Fruit fly (Drosophila melanogaster): Measurements from ENCODE around the gene Ilp8.

Ilp8 gene

dm6 chr3L:16986062-16987013 lies 45.5 kb downstream of the Ilp8 start (continued):
- TF ChIP-seq CG14667 (GFP tag; IDR thresholded peaks at IDR 0.05): peak; percentile 31; the same call in 1 of the 2 replicates
- TF ChIP-seq ssp (GFP tag; IDR thresholded peaks at IDR 0.05): no peak
- peak; percentile 49 for TF ChIP-seq CG12942 (GFP tag; optimal IDR thresholded peaks at IDR 0.05)
- TF ChIP-seq B-H1 (GFP tag; IDR thresholded peaks at IDR 0.05): 0 out of 3 replicates have a peak, but pooled peaks have one; percentile 22
- TF ChIP-seq da (GFP tag; optimal IDR thresholded peaks at IDR 0.05): no peak
- TF ChIP-seq Hmx (GFP tag; optimal IDR thresholded peaks at IDR 0.05): no peak
- TF ChIP-seq slbo (GFP tag; IDR thresholded peaks at IDR 0.05): peak; percentile 67
- no peak; the same call in 2 of the 3 replicates for TF ChIP-seq otp (GFP tag; IDR thresholded peaks at IDR 0.05)
- TF ChIP-seq CG8944 (GFP tag; optimal IDR thresholded peaks at IDR 0.05): peak; percentile 1
- TF ChIP-seq CG13624 (GFP tag; optimal IDR thresholded peaks at IDR 0.05): peak; percentile 38
- no peak for TF ChIP-seq inv (GFP tag; IDR thresholded peaks at IDR 0.05; ENCODE audit: partially characterized antibody)
- TF ChIP-seq jumu (GFP tag; optimal IDR thresholded peaks at IDR 0.05): no peak
- no peak for TF ChIP-seq Atf3 (GFP tag; optimal IDR thresholded peaks at IDR 0.05)
- TF ChIP-seq ro (GFP tag; IDR thresholded peaks at IDR 0.05): no peak
- TF ChIP-seq bsh (GFP tag; optimal IDR thresholded peaks at IDR 0.05): peak; percentile 37 to 63
- TF ChIP-seq Bteb2 (GFP tag; optimal IDR thresholded peaks at IDR 0.05): no peak
- peak; percentile 11 for TF ChIP-seq CG3407 (GFP tag; optimal IDR thresholded peaks at IDR 0.05)
- no peak for TF ChIP-seq tna (GFP tag; IDR thresholded peaks at IDR 0.05; ENCODE audit: partially characterized antibody)
- TF ChIP-seq crp (GFP tag; optimal IDR thresholded peaks at IDR 0.05): peak in 1 of 2 experiments; percentile 25
- peak; percentile 42; the same call in 1 of the 2 replicates for TF ChIP-seq CG14014 (GFP tag; IDR thresholded peaks at IDR 0.05)
- TF ChIP-seq CG4360 (GFP tag; IDR thresholded peaks at IDR 0.05): no peak
- TF ChIP-seq sr (GFP tag; IDR thresholded peaks at IDR 0.05): 0 out of 3 replicates have a peak, but pooled peaks have one; percentile 22
- TF ChIP-seq Myb (GFP tag; optimal IDR thresholded peaks at IDR 0.05): no peak
- TF ChIP-seq CG9437 (GFP tag; optimal IDR thresholded peaks at IDR 0.05): peak; percentile 80
- TF ChIP-seq Hr39 (optimal IDR thresholded peaks at IDR 0.05): no peak
- TF ChIP-seq CG7928 (GFP tag; optimal IDR thresholded peaks at IDR 0.05): no peak
- no peak for TF ChIP-seq BEAF-32 (GFP tag; optimal IDR thresholded peaks at IDR 0.05)
- peak; percentile 41 for TF ChIP-seq CG8388 (GFP tag; optimal IDR thresholded peaks at IDR 0.05)
- TF ChIP-seq Bdp1 (GFP tag; optimal IDR thresholded peaks at IDR 0.05): no peak
- TF ChIP-seq fd64A (GFP tag; optimal IDR thresholded peaks at IDR 0.05): no peak
- TF ChIP-seq CG14965 (GFP tag; optimal IDR thresholded peaks at IDR 0.05; ENCODE audit: borderline replicate concordance): no peak
- peak; percentile 13 for TF ChIP-seq tx (GFP tag; optimal IDR thresholded peaks at IDR 0.05)
- TF ChIP-seq CG9817 (tag; optimal IDR thresholded peaks at IDR 0.05): peak; percentile 23
- TF ChIP-seq vfl (GFP tag; optimal IDR thresholded peaks at IDR 0.05): no peak
- TF ChIP-seq nmo (GFP tag; optimal IDR thresholded peaks at IDR 0.05): peak; percentile 65
- no peak for TF ChIP-seq repo (GFP tag; optimal IDR thresholded peaks at IDR 0.05)
- TF ChIP-seq Tbp (GFP tag; optimal IDR thresholded peaks at IDR 0.05): no peak
- no peak for TF ChIP-seq Dfd (GFP tag; optimal IDR thresholded peaks at IDR 0.05)
- TF ChIP-seq sna (GFP tag; IDR thresholded peaks at IDR 0.05; ENCODE audit: partially characterized antibody): no peak
- peak; percentile 10; the same call in 1 of the 2 replicates for TF ChIP-seq Adf1 (GFP tag; IDR thresholded peaks at IDR 0.05)
- no peak for TF ChIP-seq Rx (GFP tag; IDR thresholded peaks at IDR 0.05)
- no peak for TF ChIP-seq CG12236 (GFP tag; optimal IDR thresholded peaks at IDR 0.05)
- TF ChIP-seq shn (GFP tag; optimal IDR thresholded peaks at IDR 0.05): peak; percentile 38
- no peak for TF ChIP-seq gfzf (GFP tag; optimal IDR thresholded peaks at IDR 0.05)
- peak; percentile 18 for TF ChIP-seq nerfin-1 (tag; optimal IDR thresholded peaks at IDR 0.05)
- no peak for TF ChIP-seq CG1233 (GFP tag; optimal IDR thresholded peaks at IDR 0.05)
- peak; percentile 42; the same call in 1 of the 2 replicates for TF ChIP-seq Atf6 (GFP tag; IDR thresholded peaks at IDR 0.05)
- TF ChIP-seq CG12155 (GFP tag; optimal IDR thresholded peaks at IDR 0.05): peak; percentile 11
- peak; percentile 1 for TF ChIP-seq CG11723 (GFP tag; optimal IDR thresholded peaks at IDR 0.05)
